Worm (Caenorhabditis elegans) whole organism, L4/young adult: ENCODE results near the gene F21C10.9.

ENCODE experiments used
- W03F9.2 ChIP-seq: fragments of 150-350 bp; optimal IDR thresholded peaks from 2 replicates; lab custom pipeline; 2014; ENCODE audit warnings: missing biosample characterization, missing genetic modification characterization
- dao-5 ChIP-seq: sonication (generic microtip); optimal IDR thresholded peaks from 2 replicates; lab custom pipeline; 2016; ENCODE audit warnings: missing genotype, missing genetic modification characterization, moderate library complexity, missing compliant biosample characterization
- him-1 ChIP-seq: sonication (generic microtip); optimal IDR thresholded peaks from 2 replicates; lab custom pipeline; 2016; ENCODE audit warnings: missing genotype, missing genetic modification reagents, missing genetic modification characterization, missing compliant biosample characterization

F21C10.9 gene

DNA sequence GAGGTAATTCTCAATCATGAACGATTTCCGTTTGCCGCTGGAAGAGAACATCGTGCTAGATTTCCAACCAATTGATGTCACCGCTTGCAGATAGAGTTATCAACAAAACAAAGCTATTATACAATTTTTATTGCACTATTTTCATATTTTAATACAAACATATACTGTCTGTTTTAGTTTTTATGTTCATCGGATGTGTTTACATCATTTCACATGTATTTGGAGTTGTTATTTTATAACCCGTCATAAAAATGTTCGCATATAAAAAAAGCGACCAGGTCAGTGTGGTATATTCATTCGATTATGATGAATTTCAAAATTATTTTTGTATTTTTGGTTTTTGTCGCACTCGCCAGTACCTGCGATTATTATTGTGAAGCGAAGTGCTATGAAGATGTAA lies 24.7 kb upstream of the F21C10.9 start, which contains the start of gene F21C10.11:
TSS of gene F21C10.11 (plus strand) at position 301 of the 400 bp plus-strand sequence.
- no peak for TF ChIP-seq him-1 (tag; lab: Kevin White, UChicago)
- TF ChIP-seq W03F9.2: no peak
- TF ChIP-seq dao-5: no peak

ce11 chrV:9122004-9122403 lies 23.5 kb upstream of the F21C10.9 start, which contains the start of gene F21C10.13:
F21C10.13 (plus strand) TSS chrV:9122304.
- TF ChIP-seq him-1 (tag; lab: Kevin White, UChicago) (no peak), dao-5 (no peak), W03F9.2 (no peak)

ce11 chrV:9112467-9112866 lies 14.0 kb upstream of the F21C10.9 start, which contains the start of gene F21C10.7:
F21C10.7 (plus strand) TSS chrV:9112767.
- TF ChIP-seq him-1 (tag; lab: Kevin White, UChicago) (no peak), W03F9.2 (no peak)

DNA sequence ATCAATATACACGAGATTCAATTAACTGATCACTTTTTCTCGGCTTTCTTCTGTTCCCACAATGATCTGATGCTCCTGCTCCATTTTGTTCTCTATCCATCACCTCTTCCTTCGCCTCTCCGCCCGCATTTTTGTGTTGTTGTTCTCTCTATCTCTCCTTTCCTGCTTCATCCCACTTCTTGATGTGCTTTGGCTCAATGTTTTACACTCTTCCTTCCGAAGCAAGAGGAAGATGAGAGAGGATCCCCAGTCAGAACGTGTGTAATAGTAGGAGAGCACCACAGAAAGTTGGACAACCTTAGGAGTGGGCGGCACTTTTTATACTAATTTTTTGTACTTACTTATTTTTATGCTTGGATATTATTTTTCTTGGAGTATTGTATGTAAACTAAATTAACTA lies 13.5 kb upstream of the F21C10.9 start:
- no peak for TF ChIP-seq him-1 (tag; lab: Kevin White, UChicago)
- TF ChIP-seq W03F9.2: no peak
- TF ChIP-seq dao-5: no peak

ce11 chrV:9109281-9109680 lies 10.8 kb upstream of the F21C10.9 start, which contains the start of gene pqn-31:
pqn-31 (plus strand) TSS chrV:9109581.
- TF ChIP-seq W03F9.2 (no peak), him-1 (tag; lab: Kevin White, UChicago) (no peak), dao-5 (no peak)

DNA sequence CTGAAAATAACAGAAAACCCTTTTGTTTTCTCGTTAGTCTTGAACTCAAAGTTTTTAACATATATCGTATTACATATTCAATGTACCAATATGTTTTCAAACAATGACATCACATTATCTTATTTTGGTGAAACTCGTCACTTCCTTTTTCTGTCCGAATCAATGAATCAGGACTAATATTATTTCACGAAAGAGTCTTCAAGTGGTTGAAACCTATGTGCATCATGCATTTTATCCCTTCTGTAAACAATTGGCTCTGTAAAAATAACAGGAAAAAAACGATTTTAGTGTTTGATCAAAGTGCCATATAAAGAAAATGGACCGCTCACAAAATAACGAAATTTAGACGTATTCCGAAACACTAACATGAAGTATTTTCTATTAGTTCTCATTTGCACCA lies 9.7 kb upstream of the F21C10.9 start, which contains the start of gene F21C10.18:
TSS of gene F21C10.18 (plus strand) at position 301 of the 400 bp plus-strand sequence.
- no peak for TF ChIP-seq him-1 (tag; lab: Kevin White, UChicago)
- TF ChIP-seq dao-5: no peak
- no peak for TF ChIP-seq W03F9.2

- no peak for TF ChIP-seq W03F9.2
- no peak for TF ChIP-seq him-1 (tag; lab: Kevin White, UChicago)
- TF ChIP-seq dao-5: no peak
Observed at ce11 chrV:9101062-9101461, 2.6 kb upstream of the F21C10.9 start, which contains the start of gene frpr-6. frpr-6 (minus strand) TSS chrV:9101162.

- TF ChIP-seq W03F9.2: no peak
- no peak for TF ChIP-seq dao-5
- TF ChIP-seq him-1 (tag; lab: Kevin White, UChicago): no peak
Observed at ce11 chrV:9097213-9097612, 1.3 kb downstream of the F21C10.9 start.

ce11 chrV:9096674-9097073 lies 1.8 kb downstream of the F21C10.9 start:
- TF ChIP-seq W03F9.2 (no peak), dao-5 (no peak), him-1 (tag; lab: Kevin White, UChicago) (no peak)

- TF ChIP-seq dao-5 (no peak), him-1 (tag; lab: Kevin White, UChicago) (no peak), W03F9.2 (peak; percentile 32)
Observed at ce11 chrV:9095613-9096317, 2.7 kb downstream of the F21C10.9 start, which contains the start of gene F21C10.10. F21C10.10 (plus strand) TSS chrV:9096267.

DNA sequence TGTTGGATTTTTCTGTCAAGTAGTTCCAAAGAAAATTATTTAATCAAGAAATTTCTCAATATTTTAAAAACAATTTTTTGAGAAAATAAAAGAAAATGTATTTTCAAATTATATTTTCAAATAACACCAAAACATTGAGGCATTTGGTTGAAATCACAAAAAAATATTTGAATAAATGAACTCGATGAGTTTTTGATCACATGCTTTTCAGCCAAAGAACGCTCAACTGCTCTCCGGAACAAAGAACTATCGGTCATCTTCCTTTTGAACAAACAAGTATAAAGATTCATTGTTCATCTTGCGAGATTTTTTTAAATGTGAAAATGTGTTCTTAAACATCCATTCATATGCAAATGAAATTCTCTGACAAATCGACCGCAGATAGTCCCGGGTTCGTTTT lies 3.5 kb downstream of the F21C10.9 start:
- TF ChIP-seq dao-5: no peak
- no peak for TF ChIP-seq him-1 (tag; lab: Kevin White, UChicago)
- TF ChIP-seq W03F9.2: no peak

ce11 chrV:9094060-9094628 lies 4.4 kb downstream of the F21C10.9 start:
- TF ChIP-seq him-1 (tag; lab: Kevin White, UChicago) (no peak), dao-5 (no peak), W03F9.2 (no peak)

DNA sequence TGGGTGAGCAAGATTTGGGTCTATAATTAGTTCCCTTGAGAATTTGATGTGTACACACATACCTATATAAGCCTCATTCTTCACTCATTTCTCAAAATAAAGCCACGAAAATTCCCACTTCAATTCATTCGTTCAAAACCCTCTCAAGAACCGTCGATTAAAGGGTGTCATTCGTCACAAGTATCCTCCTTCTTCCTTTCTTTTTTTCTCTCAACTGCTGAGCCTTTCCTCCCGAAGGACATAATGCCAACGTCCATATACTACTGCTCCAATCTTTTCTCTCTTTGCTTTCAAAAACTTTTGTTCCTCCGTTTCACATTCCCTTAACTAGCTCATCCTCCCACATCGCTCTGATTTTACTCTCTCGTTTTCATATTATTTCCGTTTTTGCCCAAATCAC lies 6.3 kb downstream of the F21C10.9 start, which contains the start of gene T27E4.1:
TSS of gene T27E4.1 (plus strand) at position 137 of the 400 bp plus-strand sequence.
- TF ChIP-seq W03F9.2 (no peak), dao-5 (no peak), him-1 (tag; lab: Kevin White, UChicago) (no peak)

DNA sequence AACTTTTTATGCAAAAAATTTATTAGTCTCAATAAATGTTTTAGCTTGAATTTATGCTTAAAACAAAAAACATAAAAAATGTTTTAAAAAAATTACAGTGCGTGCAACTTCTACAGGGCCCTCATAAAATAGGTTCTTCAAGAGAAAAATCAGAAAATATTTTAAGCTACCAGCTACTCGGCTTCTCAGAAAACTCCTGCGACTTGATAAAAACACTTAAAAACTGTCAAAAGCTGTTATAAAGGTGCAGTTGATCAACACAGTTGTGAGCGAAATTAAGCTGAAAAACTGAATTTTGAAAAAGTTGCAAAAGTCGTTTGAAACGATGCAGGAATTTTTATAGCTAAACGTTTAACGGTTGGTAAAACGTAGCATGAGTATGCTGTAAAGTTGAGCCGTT lies 9.7 kb downstream of the F21C10.9 start:
- no peak for TF ChIP-seq him-1 (tag; lab: Kevin White, UChicago)
- no peak for TF ChIP-seq dao-5
- no peak for TF ChIP-seq W03F9.2

DNA sequence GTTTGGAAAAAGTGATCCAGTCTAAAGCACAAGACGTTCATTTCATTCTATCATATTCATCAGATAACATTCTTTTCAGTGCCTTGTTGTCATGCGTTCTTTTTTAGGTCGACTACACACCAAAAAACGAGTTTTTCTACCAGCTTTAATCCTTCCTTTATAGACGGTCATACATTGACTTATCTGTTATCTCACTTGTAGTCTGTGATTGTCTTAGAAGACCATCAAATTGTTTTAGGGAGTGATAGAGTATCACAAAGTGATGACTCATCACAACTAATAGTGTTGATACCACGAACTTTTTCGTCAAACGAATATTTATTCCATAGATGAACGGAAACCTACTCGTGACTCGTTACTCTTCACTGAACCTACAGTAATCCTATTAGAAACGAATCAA lies 12.7 kb downstream of the F21C10.9 start:
- TF ChIP-seq W03F9.2: no peak
- no peak for TF ChIP-seq dao-5
- TF ChIP-seq him-1 (tag; lab: Kevin White, UChicago): no peak
